Worm (Caenorhabditis elegans) whole organism, L2 larva: ENCODE measurements around the gene tram-1.

Experiments
- ZK546.5 ChIP-seq: sonication (generic microtip); optimal IDR thresholded peaks from 2 replicates; lab custom pipeline; 2017; ENCODE audit warnings: missing biosample characterization, missing genetic modification characterization
- nhr-237 ChIP-seq: fragments of 150-350 bp; optimal IDR thresholded peaks from 2 replicates; lab custom pipeline; 2014; ENCODE audit warnings: missing biosample characterization, missing genetic modification characterization

DNA sequence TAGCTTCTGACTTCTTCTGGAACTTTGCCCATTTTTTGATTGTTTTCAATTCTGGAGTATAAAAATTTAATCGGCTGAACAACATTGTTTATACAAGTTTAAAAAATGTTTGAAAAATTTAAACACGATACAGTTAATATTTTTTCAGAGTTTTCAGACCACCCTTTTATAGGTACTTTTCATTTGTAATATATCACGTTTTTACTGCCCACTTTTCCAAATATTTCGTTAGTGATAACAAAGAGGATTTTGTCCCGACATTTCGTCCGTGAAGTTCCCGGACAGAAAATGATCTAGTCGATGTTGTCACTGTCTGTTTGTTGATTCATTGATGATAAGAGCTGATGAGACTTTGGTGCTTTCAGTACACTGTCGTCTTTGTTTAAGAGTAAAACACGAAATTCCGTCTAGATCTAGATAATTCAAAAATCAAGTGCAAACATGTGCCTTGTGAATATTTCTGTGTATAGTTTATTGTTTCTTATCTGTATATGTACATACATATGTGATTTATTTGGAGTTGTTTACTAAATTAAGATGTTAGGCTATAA lies 14.3 kb upstream of the tram-1 start, which contains the start of gene ech-9:
- no peak for TF ChIP-seq ZK546.5 (tag; lab: Kevin White, UChicago)
- no peak for TF ChIP-seq nhr-237 (tag; lab: Kevin White, UChicago)
